Fruit fly (Drosophila melanogaster) whole organism, pupa: ENCODE data around the gene CG31635.
A peak's percentile ranks its signal among the peaks of the same experiment; 100 is the strongest.

Experiments
- CG10348 ChIP-seq: fragments of 200-800 bp; sonication (Bioruptor generic); IDR thresholded peaks from 2 replicates; pipeline ENCODE4 v1.3.6; 2022; ENCODE audit warnings: missing biosample characterization, missing genetic modification characterization
- CG12605 ChIP-seq: fragments of 200-800 bp; sonication (Bioruptor generic); IDR thresholded peaks from 2 replicates; pipeline ENCODE4 v1.3.6; 2022; ENCODE audit warnings: missing biosample characterization, missing genetic modification characterization
- CG13204 ChIP-seq: fragments of 200-800 bp; sonication (Bioruptor generic); optimal IDR thresholded peaks from 2 replicates; lab custom pipeline; 2018; ENCODE audit warnings: missing biosample characterization, mild to moderate bottlenecking, missing genetic modification characterization, moderate library complexity
- CG14655 ChIP-seq: fragments of 200-800 bp; sonication (Bioruptor generic); optimal IDR thresholded peaks from 3 replicates; lab custom pipeline; 2017; ENCODE audit warnings: mild to moderate bottlenecking, missing biosample characterization, missing genetic modification reagents, missing genetic modification characterization
- CG15710 ChIP-seq: fragments of 200-800 bp; sonication (Bioruptor generic); optimal IDR thresholded peaks from 2 replicates; lab custom pipeline; 2018; ENCODE audit warnings: missing biosample characterization, mild to moderate bottlenecking, missing genetic modification characterization, moderate library complexity
- CG17806 ChIP-seq: fragments of 200-800 bp; sonication (Bioruptor generic); optimal IDR thresholded peaks from 2 replicates; lab custom pipeline; 2018; ENCODE audit warnings: missing biosample characterization, mild to moderate bottlenecking, missing genetic modification characterization, moderate library complexity
- CG32121 ChIP-seq: fragments of 200-800 bp; sonication (Bioruptor generic); IDR thresholded peaks from 2 replicates; pipeline ENCODE4 v1.3.6; 2022; ENCODE audit warnings: missing biosample characterization, missing genetic modification characterization
- CG34367 ChIP-seq: fragments of 200-800 bp; sonication (Bioruptor generic); optimal IDR thresholded peaks from 2 replicates; lab custom pipeline; 2018; ENCODE audit warnings: missing biosample characterization, mild to moderate bottlenecking, missing genetic modification characterization
- CG4496 ChIP-seq: fragments of 200-800 bp; sonication (Bioruptor generic); IDR thresholded peaks from 3 replicates; pipeline ENCODE4 v1.3.6; 2022; ENCODE audit warnings: missing biosample characterization, missing genetic modification characterization
- CG8159 ChIP-seq: fragments of 200-800 bp; sonication (Bioruptor generic); optimal IDR thresholded peaks from 3 replicates; lab custom pipeline; 2018; ENCODE audit warnings: missing biosample characterization, mild to moderate bottlenecking, missing genetic modification characterization, moderate library complexity
- CG8301 ChIP-seq: fragments of 200-800 bp; sonication (Bioruptor generic); optimal IDR thresholded peaks from 2 replicates; lab custom pipeline; 2018; ENCODE audit warnings: missing biosample characterization, mild to moderate bottlenecking, missing genetic modification characterization
- CG9948 ChIP-seq: fragments of 200-800 bp; sonication (Bioruptor generic); optimal IDR thresholded peaks from 2 replicates; lab custom pipeline; 2018; ENCODE audit warnings: missing biosample characterization, mild to moderate bottlenecking, missing genetic modification characterization, moderate library complexity
- D1 ChIP-seq: fragments of 200-800 bp; sonication (Bioruptor generic); optimal IDR thresholded peaks from 2 replicates; lab custom pipeline; 2018; ENCODE audit warnings: missing biosample characterization, mild to moderate bottlenecking, missing genetic modification characterization, moderate library complexity
- EcR ChIP-seq: fragments of 200-800 bp; sonication (Bioruptor generic); optimal IDR thresholded peaks from 3 replicates; lab custom pipeline; 2019; ENCODE audit warnings: missing biosample characterization, missing genetic modification characterization, mild to moderate bottlenecking, moderate library complexity, missing genetic modification reagents
- Ets98B ChIP-seq: fragments of 200-800 bp; sonication (Bioruptor generic); IDR thresholded peaks from 2 replicates; pipeline ENCODE4 v1.3.6; 2022; ENCODE audit warnings: missing biosample characterization, missing genetic modification characterization
- Pif1A ChIP-seq: fragments of 200-800 bp; sonication (Bioruptor generic); optimal IDR thresholded peaks from 3 replicates; lab custom pipeline; 2016; ENCODE audit warnings: missing biosample characterization, missing genetic modification characterization
- Pif1B ChIP-seq: fragments of 200-800 bp; sonication (Bioruptor generic); optimal IDR thresholded peaks from 3 replicates; lab custom pipeline; 2016; ENCODE audit warnings: missing biosample characterization, missing genetic modification characterization
- Snoo ChIP-seq: fragments of 200-800 bp; sonication (Bioruptor generic); optimal IDR thresholded peaks from 3 replicates; lab custom pipeline; 2017; ENCODE audit warnings: missing biosample characterization, mild to moderate bottlenecking, missing genetic modification characterization, inconsistent platforms
- fd96Ca ChIP-seq: fragments of 200-800 bp; sonication (Bioruptor generic); IDR thresholded peaks from 3 replicates; pipeline ENCODE4 v1.3.6; 2022; ENCODE audit warnings: missing biosample characterization, missing genetic modification characterization
- gl ChIP-seq: fragments of 200-800 bp; sonication (Bioruptor generic); optimal IDR thresholded peaks from 2 replicates; lab custom pipeline; 2018; ENCODE audit warnings: missing biosample characterization, mild to moderate bottlenecking, missing genetic modification characterization
- rn ChIP-seq: fragments of 200-800 bp; sonication (Bioruptor generic); IDR thresholded peaks from 2 replicates; pipeline ENCODE4 v1.3.6; 2022; ENCODE audit warnings: missing biosample characterization, missing genetic modification characterization

Gene CG31635

dm6 chr2L:6671409-6671808, 22.5 kb upstream of the CG31635 start:
- no peak for TF ChIP-seq Ets98B
- TF ChIP-seq CG32121 (GFP tag; lab: Robert Waterston, UW), result peak; percentile 11; the same call in 1 of the 2 replicates
- peak; percentile 36 for TF ChIP-seq EcR (GFP tag; lab: Kevin White, UChicago)

dm6 chr2L:6667719-6668325, 18.9 kb upstream of the CG31635 start, which contains the start of gene Galt:
Galt (minus strand) TSS chr2L:6668033.
- 0 out of 3 replicates have a peak, but pooled peaks have one; percentile 21 for TF ChIP-seq CG4496 (GFP tag; lab: Robert Waterston, UW)
- TF ChIP-seq CG17806 (tag; lab: Kevin White, UChicago), result peak; percentile 37
- no peak for TF ChIP-seq EcR (GFP tag; lab: Kevin White, UChicago)
- peak; percentile 43 for TF ChIP-seq CG8301
- peak; percentile 42 for TF ChIP-seq Snoo (tag; lab: Kevin White, UChicago)
- no peak; the same call in 1 of the 2 replicates for TF ChIP-seq Ets98B
- TF ChIP-seq CG8159, result peak; percentile 58
- TF ChIP-seq rn (GFP tag; lab: Robert Waterston, UW), result no peak
- no peak for TF ChIP-seq Pif1B (GFP tag; lab: Kevin White, UChicago)
- no peak for TF ChIP-seq CG10348 (GFP tag; lab: Robert Waterston, UW)
- TF ChIP-seq CG32121 (GFP tag; lab: Robert Waterston, UW), result peak; percentile 36
- TF ChIP-seq CG9948 (tag; lab: Kevin White, UChicago), result peak; percentile 27
- peak; percentile 6; the same call in 1 of the 3 replicates for TF ChIP-seq fd96Ca (GFP tag; lab: Robert Waterston, UW)
- peak; percentile 39 for TF ChIP-seq CG15710 (tag; lab: Kevin White, UChicago)
- no peak for TF ChIP-seq CG13204 (GFP tag; lab: Kevin White, UChicago)

- TF ChIP-seq Snoo (tag; lab: Kevin White, UChicago), result no peak
These were observed 14.7 kb upstream of the CG31635 start, which contains the start of the genes CG13771, CG34310 and cup for dm6 chr2L:6663562-6664051. CG13771 (minus strand) TSS chr2L:6663612. CG34310 (plus strand) TSS chr2L:6663664. cup (plus strand) TSS chr2L:6663664.

dm6 chr2L:6657969-6658748, 9.2 kb upstream of the CG31635 start, which contains the start of the genes CG31636 and Ube4A:
CG31636 (minus strand) TSS chr2L:6658152.
Ube4A (plus strand) TSS chr2L:6658517.
- peak; percentile 60 for TF ChIP-seq EcR (GFP tag; lab: Kevin White, UChicago)
- TF ChIP-seq CG14655 (GFP tag; lab: Kevin White, UChicago), result no peak

dm6 chr2L:6656264-6656676, 7.4 kb upstream of the CG31635 start, which contains the start of gene CG31633:
CG31633 (minus strand) TSS chr2L:6656321.
- no peak for TF ChIP-seq CG10348 (GFP tag; lab: Robert Waterston, UW)
- TF ChIP-seq Pif1B (GFP tag; lab: Kevin White, UChicago), result no peak
- TF ChIP-seq Pif1A (GFP tag; lab: Kevin White, UChicago), result no peak
- TF ChIP-seq Ets98B, result no peak
- TF ChIP-seq D1 (tag; lab: Kevin White, UChicago), result no peak
- TF ChIP-seq CG14655 (GFP tag; lab: Kevin White, UChicago), result no peak
- no peak for TF ChIP-seq CG13204 (GFP tag; lab: Kevin White, UChicago)
- no peak for TF ChIP-seq fd96Ca (GFP tag; lab: Robert Waterston, UW)
- no peak for TF ChIP-seq gl
- no peak for TF ChIP-seq CG12605 (GFP tag; lab: Robert Waterston, UW)
- no peak for TF ChIP-seq Snoo (tag; lab: Kevin White, UChicago)
- no peak for TF ChIP-seq CG8159
- TF ChIP-seq CG9948 (tag; lab: Kevin White, UChicago), result no peak
- TF ChIP-seq CG15710 (tag; lab: Kevin White, UChicago), result no peak

- TF ChIP-seq CG8159, result peak; percentile 92
- TF ChIP-seq rn (GFP tag; lab: Robert Waterston, UW), result peak; percentile 90
- no peak for TF ChIP-seq CG13204 (GFP tag; lab: Kevin White, UChicago)
- peak; percentile 88 for TF ChIP-seq CG12605 (GFP tag; lab: Robert Waterston, UW)
- peak; percentile 90 for TF ChIP-seq CG17806 (tag; lab: Kevin White, UChicago)
- peak; percentile 93 for TF ChIP-seq CG34367 (tag; lab: Kevin White, UChicago)
- TF ChIP-seq D1 (tag; lab: Kevin White, UChicago), result no peak
- TF ChIP-seq CG9948 (tag; lab: Kevin White, UChicago), result peak; percentile 92
- TF ChIP-seq Snoo (tag; lab: Kevin White, UChicago), result peak; percentile 91
- peak; percentile 91 for TF ChIP-seq fd96Ca (GFP tag; lab: Robert Waterston, UW)
- peak; percentile 86 for TF ChIP-seq Pif1B (GFP tag; lab: Kevin White, UChicago)
- peak; percentile 95 for TF ChIP-seq CG4496 (GFP tag; lab: Robert Waterston, UW)
- TF ChIP-seq Ets98B, result peak; percentile 90
- TF ChIP-seq CG32121 (GFP tag; lab: Robert Waterston, UW), result peak; percentile 95
- TF ChIP-seq CG14655 (GFP tag; lab: Kevin White, UChicago), result peak; percentile 97
- peak; percentile 78 for TF ChIP-seq CG10348 (GFP tag; lab: Robert Waterston, UW)
- peak; percentile 77 for TF ChIP-seq gl
- TF ChIP-seq EcR (GFP tag; lab: Kevin White, UChicago), result no peak
- peak; percentile 96 for TF ChIP-seq CG8301
- TF ChIP-seq CG15710 (tag; lab: Kevin White, UChicago), result peak; percentile 93
- no peak for TF ChIP-seq Pif1A (GFP tag; lab: Kevin White, UChicago)
These were observed 718 bp downstream of the CG31635 start for dm6 chr2L:6648163-6648628.
